Worm (Caenorhabditis elegans): ENCODE data around the gene mltn-11.

DNA sequence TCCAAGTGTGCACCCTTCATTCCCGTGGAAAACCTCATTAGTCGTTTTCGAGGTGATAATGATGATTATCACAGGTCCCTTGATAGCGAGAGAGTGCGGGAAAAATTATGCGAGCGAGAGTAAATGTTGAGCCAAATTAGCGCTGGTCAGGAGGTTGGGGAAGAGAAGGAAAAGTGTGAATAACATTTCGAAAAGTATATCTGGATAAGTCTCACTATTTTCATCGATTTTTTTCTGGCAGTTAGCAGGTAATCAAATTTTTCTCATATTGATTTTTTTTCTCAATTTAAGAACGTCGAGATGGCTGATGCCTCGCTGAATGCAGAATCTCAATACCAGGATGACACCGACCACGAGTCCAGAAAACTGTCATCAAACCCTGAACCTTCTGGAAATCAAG lies 7.0 kb upstream of the mltn-11 start, which contains the start of gene W06G6.2:
- no peak for TF ChIP-seq lin-11 (tag; optimal IDR thresholded peaks at IDR 0.05)
- TF ChIP-seq skn-1 (tag; optimal IDR thresholded peaks at IDR 0.05), result no peak
- no peak for TF ChIP-seq ceh-16 (tag; optimal IDR thresholded peaks at IDR 0.05)
- no peak for TF ChIP-seq elt-1 (tag; optimal IDR thresholded peaks at IDR 0.05)
- no peak for TF ChIP-seq zag-1 (tag; optimal IDR thresholded peaks at IDR 0.05)
- no peak for TF ChIP-seq egl-27 (tag; optimal IDR thresholded peaks at IDR 0.05)
- no peak for TF ChIP-seq ztf-4 (tag; optimal IDR thresholded peaks at IDR 0.05)
- no peak for TF ChIP-seq nhr-237 (tag; optimal IDR thresholded peaks at IDR 0.05)
- TF ChIP-seq ama-1 (optimal IDR thresholded peaks at IDR 0.05), result no peak
- TF ChIP-seq snpc-4 (tag; optimal IDR thresholded peaks at IDR 0.05), result no peak
- no peak for TF ChIP-seq unc-39 (tag; optimal IDR thresholded peaks at IDR 0.05)
- no peak for TF ChIP-seq ZK546.5 (tag; optimal IDR thresholded peaks at IDR 0.05)
